Fruit fly (Drosophila melanogaster) whole organism, embryonic: ENCODE measurements around the gene lqfR.

Source experiments
- Awh ChIP-seq: fragments of 200-800 bp; sonication (Bioruptor generic); IDR thresholded peaks from 2 replicates; pipeline ENCODE4, ENCODE4 v1.3.6; 2022; ENCODE audit warnings: missing biosample characterization, missing genetic modification characterization
- Bdp1 ChIP-seq: fragments of 200-800 bp; sonication (Bioruptor generic); optimal IDR thresholded peaks from 3 replicates; lab custom pipeline; 2016; ENCODE audit warnings: missing biosample characterization, missing genetic modification characterization
- CG11247 ChIP-seq: fragments of 200-800 bp; sonication (Bioruptor generic); IDR thresholded peaks from 2 replicates; pipeline ENCODE4 v1.3.6; 2022; ENCODE audit warnings: missing biosample characterization, missing genetic modification characterization
- CG12104 ChIP-seq: fragments of 200-800 bp; sonication (Bioruptor generic); optimal IDR thresholded peaks from 3 replicates; lab custom pipeline; 2016; ENCODE audit warnings: missing biosample characterization, missing genetic modification characterization
- CG12769 ChIP-seq: fragments of 200-800 bp; sonication (Bioruptor generic); optimal IDR thresholded peaks from 2 replicates; lab custom pipeline; 2019; ENCODE audit warnings: missing biosample characterization, mild to moderate bottlenecking, missing genetic modification characterization, moderate library complexity
- CG14965 ChIP-seq: fragments of 200-800 bp; sonication (Bioruptor generic); optimal IDR thresholded peaks from 2 replicates; lab custom pipeline; 2016; ENCODE audit warnings: missing biosample characterization, missing genetic modification characterization, borderline replicate concordance
- CG15269 ChIP-seq: fragments of 200-800 bp; sonication (Bioruptor generic); optimal IDR thresholded peaks from 2 replicates; lab custom pipeline; 2018; ENCODE audit warnings: missing biosample characterization, mild to moderate bottlenecking, missing genetic modification characterization, moderate library complexity
- CG15514 ChIP-seq: fragments of 200-800 bp; sonication (Bioruptor generic); optimal IDR thresholded peaks from 3 replicates; lab custom pipeline; 2017; ENCODE audit warnings: missing biosample characterization, missing genetic modification characterization, mild to moderate bottlenecking, moderate library complexity, missing genetic modification reagents
- CG15601 ChIP-seq: fragments of 200-800 bp; sonication (Bioruptor generic); optimal IDR thresholded peaks from 3 replicates; lab custom pipeline; 2019; ENCODE audit warnings: missing biosample characterization, mild to moderate bottlenecking, missing genetic modification characterization, moderate library complexity
- CG1792 ChIP-seq: fragments of 200-800 bp; sonication (Bioruptor generic); optimal IDR thresholded peaks from 2 replicates; lab custom pipeline; 2016; ENCODE audit warnings: missing biosample characterization, missing genetic modification characterization
- CG2116 ChIP-seq: fragments of 200-800 bp; sonication (Bioruptor generic); optimal IDR thresholded peaks from 3 replicates; lab custom pipeline; 2018; ENCODE audit warnings: missing biosample characterization, mild to moderate bottlenecking, missing genetic modification characterization
- CG4282 ChIP-seq: fragments of 200-800 bp; sonication (Bioruptor generic); optimal IDR thresholded peaks from 2 replicates; lab custom pipeline; 2016; ENCODE audit warnings: missing biosample characterization, missing genetic modification characterization
- CG5180 ChIP-seq: fragments of 200-800 bp; sonication (Bioruptor generic); optimal IDR thresholded peaks from 3 replicates; lab custom pipeline; 2017; ENCODE audit warnings: missing biosample characterization, missing genetic modification characterization, mild to moderate bottlenecking, moderate library complexity, missing genetic modification reagents
- CG6654 ChIP-seq: fragments of 200-800 bp; sonication (Bioruptor generic); optimal IDR thresholded peaks from 2 replicates; lab custom pipeline; 2017; ENCODE audit warnings: missing biosample characterization, mild to moderate bottlenecking, missing genetic modification characterization
- CG9215 ChIP-seq: fragments of 200-800 bp; sonication (Bioruptor generic); IDR thresholded peaks from 2 replicates; pipeline ENCODE4 v1.3.6; 2022; ENCODE audit warnings: missing biosample characterization, missing genetic modification characterization
- CG9797 ChIP-seq: fragments of 200-800 bp; sonication (Bioruptor generic); optimal IDR thresholded peaks from 3 replicates; lab custom pipeline; 2018; ENCODE audit warnings: missing biosample characterization, mild to moderate bottlenecking, missing genetic modification characterization
- CrebB ChIP-seq: fragments of 200-800 bp; sonication (Bioruptor generic); optimal IDR thresholded peaks from 3 replicates; lab custom pipeline; 2018; ENCODE audit warnings: missing biosample characterization, mild to moderate bottlenecking, missing genetic modification characterization
- D19B ChIP-seq: fragments of 200-800 bp; sonication (Bioruptor generic); optimal IDR thresholded peaks from 2 replicates; lab custom pipeline; 2017; ENCODE audit warnings: missing biosample characterization, mild to moderate bottlenecking, missing genetic modification characterization
- Drgx ChIP-seq: fragments of 200-800 bp; sonication (Bioruptor generic); IDR thresholded peaks from 2 replicates; pipeline ENCODE4 v1.3.6; 2022; ENCODE audit warnings: missing biosample characterization, missing genetic modification characterization
- Eip74EF ChIP-seq, 2 experiments: fragments of 200-800 bp in 1 of 2; fragments of >200 bp in 1 of 2; sonication (Bioruptor generic) in 1 of 2; optimal IDR thresholded peaks; 2 replicates each; lab custom pipeline; 2017 to 2019; ENCODE audit warnings: missing biosample characterization in 2 of 2, missing genetic modification characterization in 2 of 2, mild to moderate bottlenecking in 1 of 2, moderate library complexity in 1 of 2
- H15 ChIP-seq: fragments of 200-800 bp; sonication (Bioruptor generic); IDR thresholded peaks from 3 replicates; pipeline ENCODE4 v1.3.6; 2022; ENCODE audit warnings: missing biosample characterization, missing genetic modification characterization
- Hr78 ChIP-seq, 2 experiments: fragments of 200-800 bp in 1 of 2; fragments of >200 bp in 1 of 2; sonication (Bioruptor generic) in 1 of 2; optimal IDR thresholded peaks; 2 replicates each; lab custom pipeline; 2017 to 2019; ENCODE audit warnings: missing biosample characterization in 2 of 2, missing genetic modification characterization in 2 of 2, mild to moderate bottlenecking in 1 of 2, moderate library complexity in 1 of 2
- MBD-R2 ChIP-seq: fragments of 200-800 bp; sonication (Bioruptor generic); IDR thresholded peaks from 2 replicates; pipeline ENCODE4 v1.3.6; 2022; ENCODE audit warnings: missing biosample characterization, missing genetic modification characterization
- MESR4 ChIP-seq: fragments of 200-800 bp; sonication (Bioruptor generic); optimal IDR thresholded peaks from 2 replicates; lab custom pipeline; 2018; ENCODE audit warnings: missing biosample characterization, mild to moderate bottlenecking, missing genetic modification characterization, moderate library complexity
- Max ChIP-seq: fragments of 200-800 bp; sonication (Bioruptor generic); optimal IDR thresholded peaks from 2 replicates; lab custom pipeline; 2016; ENCODE audit warnings: missing biosample characterization, mild to moderate bottlenecking, missing genetic modification characterization
- Mrtf ChIP-seq: fragments of 200-800 bp; sonication (Bioruptor generic); IDR thresholded peaks from 3 replicates; pipeline ENCODE4 v1.3.6; 2022; ENCODE audit warnings: missing biosample characterization, missing genetic modification characterization
- NfI ChIP-seq: fragments of 200-800 bp; sonication (Bioruptor generic); optimal IDR thresholded peaks from 3 replicates; lab custom pipeline; 2018; ENCODE audit warnings: missing biosample characterization, mild to moderate bottlenecking, missing genetic modification characterization, moderate library complexity
- Pdp1 ChIP-seq, 2 experiments: fragments of 200-800 bp; sonication (Bioruptor generic); optimal IDR thresholded peaks; 3 replicates each; lab custom pipeline; 2016; ENCODE audit warnings: missing biosample characterization in 2 of 2, missing genetic modification characterization in 2 of 2, mild to moderate bottlenecking in 1 of 2, moderate library complexity in 1 of 2
- Side ChIP-seq: fragments of 200-800 bp; sonication (Bioruptor generic); optimal IDR thresholded peaks from 2 replicates; lab custom pipeline; 2016; ENCODE audit warnings: missing biosample characterization, missing genetic modification characterization
- YL-1 ChIP-seq: fragments of 200-800 bp; sonication (Bioruptor generic); optimal IDR thresholded peaks from 3 replicates; lab custom pipeline; 2017; ENCODE audit warnings: missing biosample characterization, mild to moderate bottlenecking, missing genetic modification characterization
- abd-A ChIP-seq: fragments of 200-800 bp; sonication (Bioruptor generic); optimal IDR thresholded peaks from 3 replicates; lab custom pipeline; 2019; ENCODE audit warnings: missing biosample characterization, mild to moderate bottlenecking, missing genetic modification characterization, moderate library complexity
- cato ChIP-seq: fragments of 200-800 bp; sonication (Bioruptor generic); optimal IDR thresholded peaks from 2 replicates; lab custom pipeline; 2016; ENCODE audit warnings: missing biosample characterization, missing genetic modification characterization, borderline replicate concordance
- danr ChIP-seq: fragments of 200-800 bp; sonication (Bioruptor generic); IDR thresholded peaks from 2 replicates; pipeline ENCODE4 v1.3.6; 2022; ENCODE audit warnings: missing biosample characterization, missing genetic modification characterization
- grn ChIP-seq: fragments of 200-800 bp; sonication (Bioruptor generic); optimal IDR thresholded peaks from 3 replicates; lab custom pipeline; 2017; ENCODE audit warnings: missing biosample characterization, missing genetic modification characterization
- h ChIP-seq: fragments of >200 bp; optimal IDR thresholded peaks from 2 replicates; lab custom pipeline; 2017
- ham ChIP-seq: fragments of 200-800 bp; sonication (Bioruptor generic); IDR thresholded peaks from 2 replicates; pipeline ENCODE4 v1.3.6; 2022; ENCODE audit warnings: missing biosample characterization, missing genetic modification characterization
- oc ChIP-seq: fragments of 200-800 bp; sonication (Bioruptor generic); optimal IDR thresholded peaks from 2 replicates; lab custom pipeline; 2018; ENCODE audit warnings: missing biosample characterization, mild to moderate bottlenecking, missing genetic modification characterization, moderate library complexity
- pros ChIP-seq: fragments of 200-800 bp; sonication (Bioruptor generic); optimal IDR thresholded peaks from 3 replicates; lab custom pipeline; 2019; ENCODE audit warnings: missing biosample characterization, mild to moderate bottlenecking, missing genetic modification characterization, moderate library complexity
- run ChIP-seq: fragments of 200-800 bp; sonication (Bioruptor generic); optimal IDR thresholded peaks from 3 replicates; lab custom pipeline; 2018; ENCODE audit warnings: missing biosample characterization, mild to moderate bottlenecking, missing genetic modification characterization
- sd ChIP-seq: fragments of 200-800 bp; sonication (Bioruptor generic); optimal IDR thresholded peaks from 3 replicates; lab custom pipeline; 2018; ENCODE audit warnings: missing biosample characterization, mild to moderate bottlenecking, missing genetic modification characterization, moderate library complexity
- sr ChIP-seq: fragments of 200-800 bp; sonication (Bioruptor generic); IDR thresholded peaks from 3 replicates; pipeline ENCODE4 v1.3.6; 2022; ENCODE audit warnings: missing biosample characterization, missing genetic modification characterization
- vnd ChIP-seq: fragments of 200-800 bp; sonication (Bioruptor generic); IDR thresholded peaks from 3 replicates; pipeline ENCODE4 v1.3.6; 2022; ENCODE audit warnings: missing biosample characterization, missing genetic modification characterization; ENCODE audit not compliant: partially characterized antibody
- vvl ChIP-seq: fragments of 200-800 bp; sonication (Bioruptor generic); IDR thresholded peaks from 2 replicates; pipeline ENCODE4 v1.3.6; 2022; ENCODE audit warnings: missing biosample characterization, missing genetic modification characterization
- zfh1 ChIP-seq: fragments of 200-800 bp; sonication (Bioruptor generic); IDR thresholded peaks from 3 replicates; pipeline ENCODE4 v1.3.6; 2022; ENCODE audit warnings: missing biosample characterization, missing genetic modification characterization

Gene lqfR

DNA sequence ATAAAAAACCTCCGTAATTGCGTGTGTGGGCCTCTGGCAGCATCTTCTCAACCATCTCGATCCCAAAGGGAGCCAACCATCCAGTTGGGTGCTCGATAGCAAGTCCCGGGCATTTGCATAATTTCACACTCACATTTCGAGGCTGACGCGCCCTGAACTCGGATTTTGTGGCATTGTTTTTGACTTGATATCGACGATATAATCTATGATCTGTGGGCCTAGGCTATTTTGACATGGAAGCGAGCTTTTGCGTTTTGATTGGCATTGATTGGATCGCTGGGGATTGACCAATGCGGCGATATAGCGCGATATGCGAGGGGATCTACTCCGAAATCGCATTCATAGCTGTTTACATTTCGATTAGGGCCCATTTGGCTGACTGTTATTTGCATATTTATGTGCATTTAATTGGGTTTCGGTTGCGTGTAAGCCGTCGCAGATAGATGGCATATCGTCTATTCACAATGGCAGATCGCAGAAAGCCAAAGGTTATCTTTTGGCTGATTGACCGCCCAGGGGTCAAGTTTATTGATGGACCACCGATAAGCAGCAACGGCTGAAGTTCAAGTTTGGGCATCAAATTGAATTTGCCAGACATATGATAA lies 21.2 kb downstream of the lqfR start:
- TF ChIP-seq oc (peak; percentile 79), Awh (GFP tag; lab: Robert Waterston, UW) (peak; percentile 70), vvl (GFP tag; lab: Robert Waterston, UW) (peak; percentile 62; the same call in 1 of the 2 replicates), abd-A (peak; percentile 96), CG15269 (tag; lab: Kevin White, UChicago) (peak; percentile 77), CG12769 (tag; lab: Kevin White, UChicago) (peak; percentile 88), CG12104 (GFP tag; lab: Kevin White, UChicago) (no peak), grn (GFP tag; lab: Kevin White, UChicago) (peak; percentile 79), sr (0 out of 3 replicates have a peak, but pooled peaks have one; percentile 2), CG2116 (GFP tag; lab: Kevin White, UChicago) (no peak), sd (tag; lab: Kevin White, UChicago) (peak; percentile 31), Hr78 (GFP tag; optimal IDR thresholded peaks at IDR 0.05; lab: Kevin White, UChicago) (peak in 1 of 2 experiments; percentile 82), Pdp1 (GFP tag; optimal IDR thresholded peaks at IDR 0.05; lab: Kevin White, UChicago) (peak in 1 of 2 experiments; percentile 9), CG4282 (GFP tag; lab: Kevin White, UChicago) (no peak)

DNA sequence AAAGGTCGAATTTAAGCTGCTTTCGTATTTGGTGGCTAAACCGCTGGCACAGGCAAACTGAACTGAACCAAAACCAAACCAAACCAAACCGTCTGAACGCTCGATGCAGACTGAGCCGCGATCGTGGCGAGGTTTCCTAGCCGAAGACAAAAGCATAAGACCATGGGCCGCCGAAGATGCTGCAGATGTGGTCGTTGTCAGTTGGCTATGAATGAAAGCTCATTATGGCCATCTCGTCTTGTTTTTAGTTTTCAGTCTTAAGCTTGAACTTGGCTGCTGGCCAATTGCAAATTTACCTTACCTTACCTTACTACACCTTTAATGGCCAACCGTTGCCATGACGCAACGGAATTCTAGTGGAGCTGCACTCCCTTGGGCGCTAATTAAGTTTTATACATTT lies 24.9 kb downstream of the lqfR start, which contains the start of gene CG13847:
CG13847 (minus strand) TSS at position 101 of the 400 bp plus-strand sequence.
- TF ChIP-seq H15 (GFP tag; lab: Robert Waterston, UW): no peak
- 0 out of 3 replicates have a peak, but pooled peaks have one; percentile 7 for TF ChIP-seq vnd (GFP tag; lab: Robert Waterston, UW)
- TF ChIP-seq pros (GFP tag; lab: Kevin White, UChicago): peak; percentile 28
- no peak for TF ChIP-seq Drgx (GFP tag; lab: Robert Waterston, UW)
- TF ChIP-seq zfh1 (GFP tag; lab: Robert Waterston, UW): no peak
- no peak for TF ChIP-seq run (tag; lab: Kevin White, UChicago)
- TF ChIP-seq CG9215: no peak

DNA sequence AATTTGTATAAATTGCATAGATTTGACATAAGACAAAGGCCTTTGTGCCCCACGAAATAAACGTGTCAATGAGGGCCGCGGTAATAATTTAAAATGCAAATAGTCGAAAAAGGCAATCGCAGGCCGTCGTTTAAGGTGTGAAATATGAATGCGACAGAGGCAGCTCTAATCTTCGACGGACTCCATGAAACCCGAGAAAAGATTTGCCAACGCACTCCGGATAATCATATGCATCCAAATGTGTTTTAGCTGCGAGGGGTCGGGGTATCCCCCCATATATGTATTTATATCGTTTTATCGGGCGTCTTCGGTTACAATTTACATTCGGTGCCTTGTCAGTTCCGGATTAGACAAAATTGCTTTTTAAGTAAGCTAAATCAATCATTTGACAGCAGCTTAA lies 27.2 kb downstream of the lqfR start:
- no peak for TF ChIP-seq Side
- peak; percentile 60 for TF ChIP-seq abd-A
- TF ChIP-seq danr: no peak
- peak; percentile 58 for TF ChIP-seq oc
- no peak for TF ChIP-seq Bdp1
- TF ChIP-seq pros (GFP tag; lab: Kevin White, UChicago): peak; percentile 20
- TF ChIP-seq CG15601 (tag; lab: Kevin White, UChicago): no peak
- TF ChIP-seq NfI (GFP tag; lab: Kevin White, UChicago): no peak
- peak; percentile 66; the same call in 1 of the 2 replicates for TF ChIP-seq vvl (GFP tag; lab: Robert Waterston, UW)
- TF ChIP-seq Eip74EF (GFP tag; optimal IDR thresholded peaks at IDR 0.05; lab: Kevin White, UChicago): peak in 1 of 2 experiments; percentile 12

DNA sequence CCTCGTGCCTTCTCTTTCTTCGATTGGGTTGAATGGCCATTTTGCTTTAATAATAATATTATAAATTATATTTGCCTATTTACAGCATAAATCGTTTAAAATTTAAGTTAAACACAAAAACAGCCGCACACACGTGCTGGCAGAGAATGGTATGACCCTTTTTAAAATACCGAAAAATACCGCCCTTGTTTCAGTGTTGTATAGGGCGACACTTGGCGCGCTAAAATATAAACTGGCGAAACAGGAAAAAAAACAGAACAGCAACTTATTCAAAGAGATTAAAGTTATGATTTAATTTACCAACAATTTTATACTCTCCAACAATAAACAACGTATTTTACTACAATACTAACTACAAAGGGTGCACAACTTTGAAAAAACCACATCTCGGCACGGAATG lies 35.4 kb downstream of the lqfR start, which contains the start of gene CG12499:
CG12499 (minus strand) TSS at position 95 of the 400 bp plus-strand sequence.
- peak; percentile 45 for TF ChIP-seq sd (tag; lab: Kevin White, UChicago)
- no peak for TF ChIP-seq D19B (GFP tag; lab: Kevin White, UChicago)
- TF ChIP-seq Mrtf (GFP tag; lab: Robert Waterston, UW): no peak
- no peak for TF ChIP-seq NfI (GFP tag; lab: Kevin White, UChicago)
- TF ChIP-seq MBD-R2 (GFP tag; lab: Robert Waterston, UW): peak; percentile 50; the same call in 1 of the 2 replicates
- TF ChIP-seq cato (GFP tag; lab: Kevin White, UChicago): no peak
- TF ChIP-seq h (lab: Kevin White, UChicago): no peak
- TF ChIP-seq ham (GFP tag; lab: Robert Waterston, UW): no peak
- TF ChIP-seq CG11247: no peak
- peak; percentile 38 for TF ChIP-seq MESR4 (GFP tag; lab: Kevin White, UChicago)
- no peak for TF ChIP-seq Awh (GFP tag; lab: Robert Waterston, UW)
- peak; percentile 32 for TF ChIP-seq YL-1 (GFP tag; lab: Kevin White, UChicago)
- TF ChIP-seq Max (GFP tag; lab: Kevin White, UChicago): peak; percentile 75
- peak; percentile 7 for TF ChIP-seq CG15514
- no peak for TF ChIP-seq CG6654 (GFP tag; lab: Kevin White, UChicago)
- no peak for TF ChIP-seq CG14965
- peak; percentile 36 for TF ChIP-seq CG9797
- no peak for TF ChIP-seq Pdp1 (GFP tag; optimal IDR thresholded peaks at IDR 0.05; lab: Kevin White, UChicago)
- TF ChIP-seq CrebB (tag; lab: Kevin White, UChicago): no peak
- TF ChIP-seq CG5180 (GFP tag; lab: Kevin White, UChicago): no peak
- TF ChIP-seq CG1792 (GFP tag; lab: Kevin White, UChicago): no peak
